Fruit fly (Drosophila melanogaster) whole organism, adult: ENCODE data around the gene CG13482.

ENCODE experiments used
- CG14711 ChIP-seq: fragments of 200-800 bp; sonication (Bioruptor generic); optimal IDR thresholded peaks from 2 replicates; lab custom pipeline; 2018; ENCODE audit warnings: missing biosample characterization, mild to moderate bottlenecking, missing genetic modification characterization, moderate library complexity
- Clk ChIP-seq: fragments of 200-800 bp; sonication (Bioruptor generic); optimal IDR thresholded peaks from 2 replicates; lab custom pipeline; 2017; ENCODE audit warnings: missing biosample characterization, missing genetic modification characterization
- Hr96 ChIP-seq: fragments of 200-800 bp; sonication (Bioruptor generic); optimal IDR thresholded peaks from 2 replicates; lab custom pipeline; 2016; ENCODE audit warnings: missing biosample characterization, missing genetic modification characterization
- tj ChIP-seq: fragments of 200-800 bp; sonication (Bioruptor generic); optimal IDR thresholded peaks from 3 replicates; lab custom pipeline; 2017; ENCODE audit warnings: missing biosample characterization, mild to moderate bottlenecking, missing genetic modification characterization, moderate library complexity
- toe ChIP-seq: fragments of 200-800 bp; sonication (Bioruptor generic); optimal IDR thresholded peaks from 2 replicates; lab custom pipeline; 2016; ENCODE audit warnings: missing biosample characterization, missing genetic modification characterization

DNA sequence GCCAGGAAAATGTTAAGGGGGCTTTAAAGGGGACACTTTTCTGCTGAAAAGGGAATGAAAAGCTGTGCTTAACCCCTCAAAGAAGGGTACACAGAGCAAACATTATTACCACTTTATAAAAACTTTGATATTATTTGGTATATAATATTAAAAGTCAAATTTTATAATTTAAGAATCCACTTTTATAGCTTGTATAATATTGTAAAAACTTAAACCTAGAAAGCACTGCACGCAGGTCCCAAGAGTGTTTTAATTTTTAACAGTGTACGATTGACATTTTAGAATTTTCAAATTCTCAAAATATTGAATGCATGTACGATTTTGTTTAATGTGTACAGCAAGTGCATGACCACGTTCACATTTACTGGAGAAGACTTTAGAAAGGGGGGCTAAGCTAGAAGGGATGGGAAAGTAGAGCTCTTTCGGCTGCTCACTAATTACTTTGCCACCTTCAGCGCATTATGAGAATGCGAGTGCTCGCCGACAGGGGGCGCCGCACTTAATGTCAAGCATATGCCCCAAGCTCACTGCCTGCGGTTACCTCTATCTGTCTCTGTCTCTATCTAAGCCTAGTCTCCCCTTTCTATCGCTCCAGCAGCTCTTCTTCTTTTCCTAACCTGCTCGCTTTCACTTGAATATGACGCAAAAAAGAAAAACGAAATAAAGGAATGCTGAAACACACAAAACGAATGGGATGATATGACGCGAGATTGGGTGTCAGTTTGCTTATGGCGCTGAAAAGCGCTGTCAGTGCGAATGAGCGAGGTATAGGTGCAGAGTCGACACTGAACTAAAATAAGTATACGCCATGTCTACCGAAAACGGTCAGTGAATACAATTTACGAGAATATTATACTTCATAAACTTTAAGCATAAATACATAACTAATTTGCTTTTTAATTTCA is 30.9 kb downstream of the CG13482 start:
- TF ChIP-seq toe (no peak), tj (GFP tag; lab: Kevin White, UChicago) (peak; percentile 75), CG14711 (tag; lab: Kevin White, UChicago) (no peak), Clk (GFP tag; lab: Kevin White, UChicago) (no peak), Hr96 (GFP tag; lab: Kevin White, UChicago) (no peak)
